Worm (Caenorhabditis elegans) whole organism, L1 larva: ENCODE measurements around the gene dars-2.
A peak's percentile ranks its signal among the peaks of the same experiment; 100 is the strongest.

Experiments used
- ama-1 ChIP-seq: fragments of 150-350 bp; optimal IDR thresholded peaks from 2 replicates; lab custom pipeline; 2014
- elt-3 ChIP-seq, 6 experiments: fragments of 150-350 bp in 1 of 6; sonication (generic microtip); optimal IDR thresholded peaks; 2 replicates each; lab custom pipeline; 2017 to 2018; ENCODE audit warnings: missing biosample characterization in 6 of 6, missing genetic modification characterization in 6 of 6, inconsistent platforms in 1 of 6
- fos-1 ChIP-seq: fragments of 150-350 bp; optimal IDR thresholded peaks from 2 replicates; lab custom pipeline; 2014; ENCODE audit warnings: missing biosample characterization, missing genetic modification characterization
- nhr-11 ChIP-seq: fragments of 150-350 bp; optimal IDR thresholded peaks from 2 replicates; lab custom pipeline; 2014; ENCODE audit warnings: missing biosample characterization, missing genetic modification characterization
- nhr-12 ChIP-seq: sonication (generic microtip); optimal IDR thresholded peaks from 2 replicates; lab custom pipeline; 2017; ENCODE audit warnings: missing biosample characterization, missing genetic modification characterization
- nhr-28 ChIP-seq: fragments of 150-350 bp; optimal IDR thresholded peaks from 2 replicates; lab custom pipeline; 2014; ENCODE audit warnings: missing biosample characterization, missing genetic modification characterization
- snpc-4 ChIP-seq: fragments of 150-350 bp; optimal IDR thresholded peaks from 2 replicates; lab custom pipeline; 2014; ENCODE audit warnings: missing biosample characterization, missing genetic modification characterization
- snu-23 ChIP-seq: sonication (generic microtip); optimal IDR thresholded peaks from 2 replicates; lab custom pipeline; 2016; ENCODE audit warnings: missing genetic modification characterization, missing compliant biosample characterization
- unc-62 ChIP-seq: fragments of 150-350 bp; optimal IDR thresholded peaks from 2 replicates; lab custom pipeline; 2014; ENCODE audit warnings: missing biosample characterization, missing genetic modification reagents, missing genetic modification characterization
- zip-4 ChIP-seq: fragments of 200-800 bp; sonication (Bioruptor generic); optimal IDR thresholded peaks from 2 replicates; lab custom pipeline; 2018; ENCODE audit warnings: mild to moderate bottlenecking, missing genetic modification characterization, moderate library complexity, missing compliant biosample characterization
- ztf-11 ChIP-seq, 2 experiments: sonication (generic microtip); optimal IDR thresholded peaks; 2 replicates each; lab custom pipeline; 2016 to 2017; ENCODE audit warnings: missing genetic modification characterization in 2 of 2, missing biosample characterization in 1 of 2, missing compliant biosample characterization in 1 of 2

- TF ChIP-seq ztf-11 (tag; optimal IDR thresholded peaks at IDR 0.05; lab: Kevin White, UChicago) (no peak), snu-23 (no peak), nhr-11 (tag; lab: Kevin White, UChicago) (no peak), nhr-28 (no peak), nhr-12 (tag; lab: Kevin White, UChicago) (no peak), ama-1 (no peak), zip-4 (no peak), elt-3 (tag; optimal IDR thresholded peaks at IDR 0.05; lab: Kevin White, UChicago) (peak in 1 of 6 experiments; percentile 26), unc-62 (GFP tag; lab: Kevin White, UChicago) (no peak), snpc-4 (tag; lab: Kevin White, UChicago) (no peak), fos-1 (tag; lab: Kevin White, UChicago) (no peak)
Observed at ce11 chrV:12098123-12098522, 49.6 kb downstream of the dars-2 start, which contains the start of gene nhr-209.
